Fruit fly (Drosophila melanogaster) whole organism, wandering third instar larva: ENCODE measurements around the gene CG6195.

Experiments
- Abd-B ChIP-seq: fragments of >200 bp; optimal IDR thresholded peaks from 2 replicates; lab custom pipeline; 2017; ENCODE audit warnings: missing biosample characterization, missing genetic modification characterization
- CG32264 ChIP-seq: fragments of 200-800 bp; sonication (Bioruptor generic); optimal IDR thresholded peaks from 2 replicates; lab custom pipeline; 2016; ENCODE audit warnings: missing biosample characterization, missing genetic modification characterization
- CG9705 ChIP-seq: fragments of 200-800 bp; sonication (Bioruptor generic); optimal IDR thresholded peaks from 2 replicates; lab custom pipeline; 2018; ENCODE audit warnings: missing biosample characterization, mild to moderate bottlenecking, missing genetic modification characterization
- Dfd ChIP-seq: fragments of >200 bp; optimal IDR thresholded peaks from 2 replicates; lab custom pipeline; 2017; ENCODE audit warnings: missing biosample characterization, missing genetic modification characterization
- Dif ChIP-seq: fragments of 200-275, 200-300 bp; sonication (Bioruptor generic); optimal IDR thresholded peaks from 2 replicates; lab custom pipeline; 2018; ENCODE audit warnings: missing biosample characterization, missing genetic modification characterization; ENCODE audit not compliant: partially characterized antibody
- GATAd ChIP-seq: sonication (Bioruptor generic); optimal IDR thresholded peaks from 2 replicates; lab custom pipeline; 2016; ENCODE audit warnings: missing biosample characterization, missing genetic modification characterization
- HLH106 ChIP-seq: fragments of 200-800 bp; optimal IDR thresholded peaks from 3 replicates; lab custom pipeline; 2019; ENCODE audit warnings: missing biosample characterization, mild to moderate bottlenecking, missing genetic modification characterization, moderate library complexity
- Hnf4 ChIP-seq: fragments of 200-800 bp; sonication (Bioruptor generic); optimal IDR thresholded peaks from 2 replicates; lab custom pipeline; 2016; ENCODE audit warnings: missing biosample characterization, mild to moderate bottlenecking, missing genetic modification characterization
- Hr83 ChIP-seq: fragments of 200-300 bp; sonication (Bioruptor generic); optimal IDR thresholded peaks from 2 replicates; lab custom pipeline; 2016; ENCODE audit warnings: missing biosample characterization, mild to moderate bottlenecking, missing genetic modification characterization, moderate library complexity; ENCODE audit not compliant: poor library complexity, severe bottlenecking
- Jra ChIP-seq: sonication (Bioruptor generic); optimal IDR thresholded peaks from 2 replicates; lab custom pipeline; 2016; ENCODE audit warnings: missing biosample characterization, missing genetic modification characterization
- Mio ChIP-seq: sonication (Bioruptor generic); optimal IDR thresholded peaks from 2 replicates; lab custom pipeline; 2016; ENCODE audit warnings: missing biosample characterization, missing genetic modification characterization
- N ChIP-seq: fragments of >200 bp; optimal IDR thresholded peaks from 2 replicates; lab custom pipeline; 2018; ENCODE audit warnings: missing biosample characterization, missing external identifiers, missing genetic modification characterization
- OdsH ChIP-seq: fragments of 200-800 bp; sonication (Bioruptor generic); optimal IDR thresholded peaks from 2 replicates; lab custom pipeline; 2016; ENCODE audit warnings: missing biosample characterization, mild to moderate bottlenecking, missing genetic modification characterization
- Rel ChIP-seq, 2 experiments: fragments of 200-800 bp; sonication (Bioruptor generic) in 1 of 2; optimal IDR thresholded peaks; 2 replicates in 1 of 2; 3 replicates in 1 of 2; lab custom pipeline; 2016 to 2019; ENCODE audit warnings: mild to moderate bottlenecking in 2 of 2, missing biosample characterization in 2 of 2, missing genetic modification characterization in 2 of 2, moderate library complexity in 1 of 2
- Sp1 ChIP-seq: fragments of 200-800 bp; sonication (Bioruptor generic); optimal IDR thresholded peaks from 3 replicates; lab custom pipeline; 2019; ENCODE audit warnings: missing biosample characterization, mild to moderate bottlenecking, missing genetic modification characterization, moderate library complexity
- Vsx2 ChIP-seq: fragments of 200-300, 225-300 bp; sonication (Bioruptor generic); optimal IDR thresholded peaks from 2 replicates; lab custom pipeline; 2018; ENCODE audit warnings: missing biosample characterization, missing genetic modification characterization; ENCODE audit not compliant: partially characterized antibody
- br ChIP-seq: fragments of 200-800 bp; sonication (Bioruptor generic); optimal IDR thresholded peaks from 2 replicates; lab custom pipeline; 2016; ENCODE audit warnings: missing biosample characterization, missing genetic modification characterization
- brk ChIP-seq: fragments of 200-800 bp; sonication (Bioruptor generic); optimal IDR thresholded peaks from 2 replicates; lab custom pipeline; 2016; ENCODE audit warnings: missing biosample characterization, mild to moderate bottlenecking, missing genetic modification characterization
- dl ChIP-seq, 2 experiments: fragments of 175-275, 200-275 bp in 1 of 2; fragments of 200-275 bp in 1 of 2; sonication (Bioruptor generic); optimal IDR thresholded peaks; lab custom pipeline; 2018; ENCODE audit warnings: mild to moderate bottlenecking in 2 of 2, missing biosample characterization in 2 of 2, missing genetic modification characterization in 2 of 2, moderate library complexity in 2 of 2; ENCODE audit not compliant: partially characterized antibody in 2 of 2, insufficient read depth in 1 of 2
- dmrt93B ChIP-seq: fragments of 200-800 bp; sonication (Bioruptor generic); optimal IDR thresholded peaks from 2 replicates; lab custom pipeline; 2018; ENCODE audit warnings: missing biosample characterization, mild to moderate bottlenecking, missing genetic modification characterization
- dsf ChIP-seq: sonication (Bioruptor generic); optimal IDR thresholded peaks from 2 replicates; lab custom pipeline; 2016; ENCODE audit warnings: missing biosample characterization, missing genetic modification characterization, borderline replicate concordance
- ey ChIP-seq: fragments of 200-800 bp; sonication (Bioruptor generic); optimal IDR thresholded peaks from 2 replicates; lab custom pipeline; 2016; ENCODE audit warnings: missing biosample characterization, missing genetic modification characterization
- foxo ChIP-seq, 2 experiments: fragments of 200-800 bp; sonication (Bioruptor generic); optimal IDR thresholded peaks; 2 replicates in 1 of 2; 3 replicates in 1 of 2; lab custom pipeline; 2016 to 2017; ENCODE audit warnings: missing biosample characterization in 2 of 2, missing genetic modification characterization in 2 of 2
- fru ChIP-seq: fragments of 200-800 bp; sonication (Bioruptor generic); optimal IDR thresholded peaks from 3 replicates; lab custom pipeline; 2016; ENCODE audit warnings: missing biosample characterization, mild to moderate bottlenecking, missing genetic modification characterization
- h ChIP-seq: fragments of 200-800 bp; sonication (Bioruptor generic); optimal IDR thresholded peaks from 3 replicates; lab custom pipeline; 2016; ENCODE audit warnings: missing biosample characterization, mild to moderate bottlenecking, missing genetic modification characterization
- jim ChIP-seq: fragments of 175-275, 200-325 bp; sonication (Bioruptor generic); optimal IDR thresholded peaks from 2 replicates; lab custom pipeline; 2016; ENCODE audit warnings: missing biosample characterization, mild to moderate bottlenecking, missing genetic modification characterization
- lola ChIP-seq: fragments of >200 bp; optimal IDR thresholded peaks from 2 replicates; lab custom pipeline; 2017; ENCODE audit warnings: missing biosample characterization, missing genetic modification characterization
- psq ChIP-seq: fragments of 200-800 bp; sonication (Bioruptor generic); optimal IDR thresholded peaks from 3 replicates; lab custom pipeline; 2017; ENCODE audit warnings: missing biosample characterization, mild to moderate bottlenecking, missing genetic modification characterization, moderate library complexity
- rgr ChIP-seq: fragments of 200-800 bp; sonication (Bioruptor generic); optimal IDR thresholded peaks from 3 replicates; lab custom pipeline; 2016; ENCODE audit warnings: missing biosample characterization, mild to moderate bottlenecking, missing genetic modification characterization
- sage ChIP-seq: fragments of 200-800 bp; sonication (Bioruptor generic); optimal IDR thresholded peaks from 2 replicates; lab custom pipeline; 2016; ENCODE audit warnings: missing biosample characterization, mild to moderate bottlenecking, missing genetic modification characterization
- sv ChIP-seq: fragments of 200-800 bp; sonication (Bioruptor generic); optimal IDR thresholded peaks from 3 replicates; lab custom pipeline; 2016; ENCODE audit warnings: missing biosample characterization, missing genetic modification characterization
- tai ChIP-seq: sonication (Bioruptor generic); optimal IDR thresholded peaks from 2 replicates; lab custom pipeline; 2016; ENCODE audit warnings: missing biosample characterization, missing genetic modification characterization
- woc ChIP-seq: sonication (Bioruptor generic); optimal IDR thresholded peaks from 2 replicates; lab custom pipeline; 2016; ENCODE audit warnings: missing biosample characterization, mild to moderate bottlenecking, missing genetic modification characterization

Gene CG6195

dm6 chr3R:19642092-19642892, 5.9 kb downstream of the CG6195 start, which contains the start of gene subdued:
Gene subdued, minus strand, starts transcription at chr3R:19642722.
- TF ChIP-seq Vsx2 (GFP tag; lab: Kevin White, UChicago), result no peak
- no peak for TF ChIP-seq CG9705
- peak; percentile 70 for TF ChIP-seq GATAd (GFP tag; lab: Kevin White, UChicago)
- TF ChIP-seq Rel (GFP tag; optimal IDR thresholded peaks at IDR 0.05; lab: Kevin White, UChicago), result no peak
- TF ChIP-seq Rel (tag; optimal IDR thresholded peaks at IDR 0.05; lab: Kevin White, UChicago), result peak; percentile 88
- TF ChIP-seq sage, result peak; percentile 4
- TF ChIP-seq lola (GFP tag; lab: Kevin White, UChicago), result peak; percentile 60

dm6 chr3R:19641498-19642065, 6.6 kb downstream of the CG6195 start:
- TF ChIP-seq tai (no peak), sv (GFP tag; lab: Kevin White, UChicago) (peak; percentile 13), jim (GFP tag; lab: Kevin White, UChicago) (no peak), brk (peak; percentile 76), dsf (peak; percentile 30), h (GFP tag; lab: Kevin White, UChicago) (peak; percentile 89), foxo (GFP tag; optimal IDR thresholded peaks at IDR 0.05; lab: Kevin White, UChicago) (peak in 1 of 2 experiments; percentile 79), woc (peak; percentile 12), ey (GFP tag; lab: Kevin White, UChicago) (peak; percentile 54), lola (GFP tag; lab: Kevin White, UChicago) (no peak), N (GFP tag; lab: Kevin White, UChicago) (no peak), Jra (GFP tag; lab: Kevin White, UChicago) (peak; percentile 44), Dfd (GFP tag; lab: Kevin White, UChicago) (no peak), Hnf4 (GFP tag; lab: Kevin White, UChicago) (peak; percentile 64), psq (peak; percentile 66), HLH106 (tag; lab: Kevin White, UChicago) (peak; percentile 83), Hr83 (GFP tag; lab: Kevin White, UChicago) (peak; percentile 56), fru (GFP tag; lab: Kevin White, UChicago) (peak; percentile 76), br (GFP tag; lab: Kevin White, UChicago) (peak; percentile 65), dl (GFP tag; optimal IDR thresholded peaks at IDR 0.05; lab: Kevin White, UChicago; ENCODE audit: insufficient read depth in 1 of 2, partially characterized antibody in 2 of 2) (no peak), Vsx2 (GFP tag; lab: Kevin White, UChicago) (no peak), rgr (GFP tag; lab: Kevin White, UChicago) (peak; percentile 86), CG32264 (peak; percentile 57), Rel (GFP tag; optimal IDR thresholded peaks at IDR 0.05; lab: Kevin White, UChicago) (peak; percentile 24), Rel (tag; optimal IDR thresholded peaks at IDR 0.05; lab: Kevin White, UChicago) (no peak), dmrt93B (peak; percentile 18), Sp1 (GFP tag; lab: Kevin White, UChicago) (peak; percentile 88), OdsH (GFP tag; lab: Kevin White, UChicago) (peak; percentile 82), Dif (no peak), CG9705 (peak; percentile 25), sage (peak; percentile 16)

- TF ChIP-seq dmrt93B (no peak), br (GFP tag; lab: Kevin White, UChicago) (peak; percentile 30), Abd-B (GFP tag; lab: Kevin White, UChicago) (no peak), Mio (GFP tag; lab: Kevin White, UChicago) (no peak), lola (GFP tag; lab: Kevin White, UChicago) (no peak), Dif (peak; percentile 12), dl (GFP tag; optimal IDR thresholded peaks at IDR 0.05; lab: Kevin White, UChicago; ENCODE audit: insufficient read depth in 1 of 2, partially characterized antibody in 2 of 2) (peak; percentile 54 to 55), HLH106 (tag; lab: Kevin White, UChicago) (no peak), Rel (GFP tag; optimal IDR thresholded peaks at IDR 0.05; lab: Kevin White, UChicago) (no peak), Rel (tag; optimal IDR thresholded peaks at IDR 0.05; lab: Kevin White, UChicago) (peak; percentile 93), psq (no peak), fru (GFP tag; lab: Kevin White, UChicago) (no peak), tai (no peak)
These were observed 7.2 kb downstream of the CG6195 start for dm6 chr3R:19641058-19641457.
